Worm (Caenorhabditis elegans): ENCODE data around the gene tag-120.

The tag-120 gene

ce11 chrV:9737287-9737686, 27.7 kb upstream of the tag-120 start, which contains the start of gene aqp-4:
Gene aqp-4, plus strand, starts transcription at chrV:9737556.
- TF ChIP-seq ceh-83 (GFP tag; optimal IDR thresholded peaks at IDR 0.05) = no peak
- TF ChIP-seq ztf-11 (tag; optimal IDR thresholded peaks at IDR 0.05) = no peak
- TF ChIP-seq tbx-8 (GFP tag; optimal IDR thresholded peaks at IDR 0.05) = no peak
- no peak for TF ChIP-seq nhr-237 (tag; optimal IDR thresholded peaks at IDR 0.05)
- TF ChIP-seq hlh-1 (tag; optimal IDR thresholded peaks at IDR 0.05) = no peak
- no peak for TF ChIP-seq snpc-4 (tag; optimal IDR thresholded peaks at IDR 0.05)
- no peak for TF ChIP-seq sptf-1 (tag; optimal IDR thresholded peaks at IDR 0.05)
- TF ChIP-seq elt-3 (tag; optimal IDR thresholded peaks at IDR 0.05) = no peak

- TF ChIP-seq lin-13 (tag; optimal IDR thresholded peaks at IDR 0.05) (no peak), lin-32 (GFP tag; optimal IDR thresholded peaks at IDR 0.05) (no peak), elt-1 (tag; optimal IDR thresholded peaks at IDR 0.05; ENCODE audit: borderline replicate concordance, insufficient read depth) (no peak)
These were observed 24.4 kb upstream of the tag-120 start, which contains the start of gene cal-7 for ce11 chrV:9733920-9734454. Gene cal-7, plus strand, starts transcription at chrV:9734103.

- TF ChIP-seq ham-2 (GFP tag; optimal IDR thresholded peaks at IDR 0.05) (peak; percentile 28), unc-62 (GFP tag; optimal IDR thresholded peaks at IDR 0.05) (peak; percentile 65), ces-1 (GFP tag; optimal IDR thresholded peaks at IDR 0.05) (no peak)
These were observed 22.2 kb upstream of the tag-120 start for ce11 chrV:9731852-9732251.

ce11 chrV:9730743-9731706, 21.4 kb upstream of the tag-120 start:
- TF ChIP-seq zip-8 (tag; optimal IDR thresholded peaks at IDR 0.05) = no peak
- TF ChIP-seq nhr-237 (tag; optimal IDR thresholded peaks at IDR 0.05) = peak; percentile 80
- TF ChIP-seq mab-5 (tag; optimal IDR thresholded peaks at IDR 0.05) = peak; percentile 42
- peak; percentile 83 for TF ChIP-seq unc-62 (GFP tag; optimal IDR thresholded peaks at IDR 0.05)
- TF ChIP-seq mep-1 (tag; optimal IDR thresholded peaks at IDR 0.05) = peak; percentile 38
- TF ChIP-seq flh-1 (GFP tag; optimal IDR thresholded peaks at IDR 0.05) = peak; percentile 54
- TF ChIP-seq nhr-28 (tag; optimal IDR thresholded peaks at IDR 0.05) = no peak
- TF ChIP-seq mls-2 (tag; optimal IDR thresholded peaks at IDR 0.05) = peak; percentile 90
- TF ChIP-seq ztf-11 (tag; optimal IDR thresholded peaks at IDR 0.05) = peak; percentile 77
- peak; percentile 95 for TF ChIP-seq lsy-2 (tag; optimal IDR thresholded peaks at IDR 0.05)
- peak; percentile 55 for TF ChIP-seq tbx-8 (GFP tag; optimal IDR thresholded peaks at IDR 0.05)
- peak; percentile 78 for TF ChIP-seq M03D4.4 (tag; optimal IDR thresholded peaks at IDR 0.05)
- peak; percentile 82 for TF ChIP-seq lin-13 (tag; optimal IDR thresholded peaks at IDR 0.05)
- TF ChIP-seq lin-32 (GFP tag; optimal IDR thresholded peaks at IDR 0.05) = peak; percentile 37
- peak; percentile 17 for TF ChIP-seq cnd-1 (tag; optimal IDR thresholded peaks at IDR 0.05)
- no peak for TF ChIP-seq bed-3 (GFP tag; optimal IDR thresholded peaks at IDR 0.05)
- TF ChIP-seq ceh-43 (GFP tag; optimal IDR thresholded peaks at IDR 0.05) = peak; percentile 55
- TF ChIP-seq ceh-83 (GFP tag; optimal IDR thresholded peaks at IDR 0.05) = no peak
- TF ChIP-seq nhr-2 (tag; optimal IDR thresholded peaks at IDR 0.05) = peak; percentile 55
- TF ChIP-seq hlh-1 (tag; optimal IDR thresholded peaks at IDR 0.05) = peak; percentile 70
- no peak for TF ChIP-seq elt-3 (tag; optimal IDR thresholded peaks at IDR 0.05)
- TF ChIP-seq sptf-1 (tag; optimal IDR thresholded peaks at IDR 0.05) = peak; percentile 90
- peak; percentile 11 for TF ChIP-seq blmp-1 (tag; optimal IDR thresholded peaks at IDR 0.05)
- no peak for TF ChIP-seq unc-39 (tag; optimal IDR thresholded peaks at IDR 0.05)
- peak; percentile 98 for TF ChIP-seq unc-120 (tag; optimal IDR thresholded peaks at IDR 0.05; ENCODE audit: poor library complexity, severe bottlenecking)
- peak; percentile 32 for TF ChIP-seq nhr-76 (tag; optimal IDR thresholded peaks at IDR 0.05)
- peak; percentile 48 for TF ChIP-seq nhr-12 (tag; optimal IDR thresholded peaks at IDR 0.05)
- no peak for TF ChIP-seq drap-1 (GFP tag; optimal IDR thresholded peaks at IDR 0.05)
- TF ChIP-seq snpc-4 (tag; optimal IDR thresholded peaks at IDR 0.05) = no peak
- peak; percentile 37 for TF ChIP-seq ces-1 (GFP tag; optimal IDR thresholded peaks at IDR 0.05)
- peak; percentile 48 for TF ChIP-seq ceh-39 (tag; optimal IDR thresholded peaks at IDR 0.05)
- TF ChIP-seq elt-1 (tag; optimal IDR thresholded peaks at IDR 0.05; ENCODE audit: borderline replicate concordance, insufficient read depth) = no peak
- TF ChIP-seq sem-2 (GFP tag; optimal IDR thresholded peaks at IDR 0.05) = peak; percentile 35
- TF ChIP-seq pha-4 (tag; optimal IDR thresholded peaks at IDR 0.05) = peak; percentile 79
- TF ChIP-seq ham-2 (GFP tag; optimal IDR thresholded peaks at IDR 0.05) = peak; percentile 97
